Worm (Caenorhabditis elegans): ENCODE results near the gene F20D1.22.

DNA sequence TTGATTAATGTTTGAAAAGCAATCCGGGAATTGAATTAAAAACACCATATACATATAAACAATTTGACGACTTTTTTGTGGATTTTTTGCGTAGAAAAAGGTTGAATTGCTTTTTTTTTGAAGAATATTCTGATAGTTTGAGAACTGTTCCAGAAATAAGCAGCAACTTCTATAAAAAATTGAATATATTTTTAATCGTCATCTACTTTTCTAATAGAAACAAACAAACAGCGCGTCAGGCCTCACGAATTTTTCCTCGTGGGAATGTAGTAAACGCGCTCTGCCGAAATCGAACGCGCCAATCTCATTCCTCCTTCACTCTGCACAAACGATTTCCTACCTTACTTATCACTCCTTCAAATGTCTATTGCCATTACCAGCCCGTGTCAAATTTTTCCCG lies 2.4 kb upstream of the F20D1.22 start, which contains the start of gene rgs-11:
- TF ChIP-seq blmp-1 (tag; optimal IDR thresholded peaks at IDR 0.05), result no peak
- TF ChIP-seq elt-3 (tag; optimal IDR thresholded peaks at IDR 0.05), result no peak
- no peak for TF ChIP-seq ztf-11 (tag; optimal IDR thresholded peaks at IDR 0.05)
- no peak for TF ChIP-seq nhr-28 (tag; optimal IDR thresholded peaks at IDR 0.05)
- TF ChIP-seq unc-39 (tag; optimal IDR thresholded peaks at IDR 0.05), result no peak
